Worm (Caenorhabditis elegans) whole organism, mixed stage, embryonic: ENCODE data around the gene K09F6.10.

ENCODE experiments used
- M03D4.4 ChIP-seq: sonication (generic microtip); optimal IDR thresholded peaks from 2 replicates; lab custom pipeline; 2017; ENCODE audit warnings: mild to moderate bottlenecking, missing genetic modification characterization, missing compliant biosample characterization
- bed-3 ChIP-seq: fragments of 200-800 bp; sonication (Bioruptor generic); optimal IDR thresholded peaks from 3 replicates; lab custom pipeline; 2018; ENCODE audit warnings: mild to moderate bottlenecking, missing genetic modification characterization, moderate library complexity, missing compliant biosample characterization
- blmp-1 ChIP-seq: fragments of 150-350 bp; optimal IDR thresholded peaks from 2 replicates; lab custom pipeline; 2014; ENCODE audit warnings: missing biosample characterization, missing genetic modification characterization
- ceh-43 ChIP-seq: fragments of 200-800 bp; sonication (Bioruptor generic); optimal IDR thresholded peaks from 2 replicates; lab custom pipeline; 2018; ENCODE audit warnings: mild to moderate bottlenecking, missing genetic modification characterization, moderate library complexity, missing compliant biosample characterization
- ces-1 ChIP-seq: fragments of 150-350 bp; optimal IDR thresholded peaks from 2 replicates; lab custom pipeline; 2014; ENCODE audit warnings: missing biosample characterization, missing genetic modification reagents, missing genetic modification characterization
- cnd-1 ChIP-seq: fragments of 200-800 bp; sonication (Bioruptor generic); optimal IDR thresholded peaks from 2 replicates; lab custom pipeline; 2018; ENCODE audit warnings: mild to moderate bottlenecking, missing genetic modification characterization, missing compliant biosample characterization
- drap-1 ChIP-seq: fragments of 200-800 bp; sonication (Bioruptor generic); optimal IDR thresholded peaks from 3 replicates; lab custom pipeline; 2018; ENCODE audit warnings: mild to moderate bottlenecking, missing genetic modification characterization, missing compliant biosample characterization
- elt-1 ChIP-seq: sonication (generic microtip); optimal IDR thresholded peaks from 2 replicates; lab custom pipeline; 2017; ENCODE audit warnings: missing genetic modification characterization, mild to moderate bottlenecking, missing compliant biosample characterization, antibody characterized with exemption, moderate library complexity, borderline replicate concordance; ENCODE audit not compliant: insufficient read depth
- elt-3 ChIP-seq: fragments of 150-350 bp; optimal IDR thresholded peaks from 2 replicates; lab custom pipeline; 2014; ENCODE audit warnings: missing biosample characterization, missing genetic modification characterization
- flh-1 ChIP-seq: fragments of 200-800 bp; sonication (Bioruptor generic); optimal IDR thresholded peaks from 2 replicates; lab custom pipeline; 2018; ENCODE audit warnings: mild to moderate bottlenecking, missing genetic modification characterization, moderate library complexity, missing compliant biosample characterization
- ham-2 ChIP-seq: fragments of 200-800 bp; sonication (Bioruptor generic); optimal IDR thresholded peaks from 2 replicates; lab custom pipeline; 2018; ENCODE audit warnings: mild to moderate bottlenecking, missing genetic modification characterization, missing compliant biosample characterization
- hlh-1 ChIP-seq: fragments of 150-350 bp; optimal IDR thresholded peaks from 2 replicates; lab custom pipeline; 2014; ENCODE audit warnings: missing biosample characterization, missing genetic modification reagents, missing genetic modification characterization
- lin-13 ChIP-seq: fragments of 150-350 bp; optimal IDR thresholded peaks from 2 replicates; lab custom pipeline; 2014; ENCODE audit warnings: missing biosample characterization, missing genetic modification characterization
- lin-32 ChIP-seq: fragments of 200-800 bp; sonication (Bioruptor generic); optimal IDR thresholded peaks from 2 replicates; lab custom pipeline; 2018; ENCODE audit warnings: mild to moderate bottlenecking, missing genetic modification characterization, missing compliant biosample characterization
- lsy-2 ChIP-seq: fragments of 150-350 bp; optimal IDR thresholded peaks from 2 replicates; lab custom pipeline; 2014; ENCODE audit warnings: missing biosample characterization, missing genetic modification characterization
- mab-5 ChIP-seq: fragments of 150-350 bp; optimal IDR thresholded peaks from 2 replicates; lab custom pipeline; 2014; ENCODE audit warnings: missing biosample characterization, missing genetic modification characterization
- mep-1 ChIP-seq: fragments of 150-350 bp; optimal IDR thresholded peaks from 2 replicates; lab custom pipeline; 2017; ENCODE audit warnings: missing biosample characterization, missing genetic modification reagents, missing genetic modification characterization, inconsistent platforms
- mls-2 ChIP-seq: sonication (generic microtip); optimal IDR thresholded peaks from 2 replicates; lab custom pipeline; 2016; ENCODE audit warnings: mild to moderate bottlenecking, missing genetic modification characterization, moderate library complexity, missing compliant biosample characterization
- nhr-12 ChIP-seq: fragments of 150-350 bp; optimal IDR thresholded peaks from 2 replicates; lab custom pipeline; 2014; ENCODE audit warnings: missing biosample characterization, missing genetic modification characterization
- nhr-28 ChIP-seq: fragments of 150-350 bp; optimal IDR thresholded peaks from 2 replicates; lab custom pipeline; 2014; ENCODE audit warnings: missing biosample characterization, missing genetic modification characterization
- nhr-76 ChIP-seq: sonication (generic microtip); optimal IDR thresholded peaks from 2 replicates; lab custom pipeline; 2017; ENCODE audit warnings: missing biosample characterization, missing genetic modification characterization
- pha-4 ChIP-seq: fragments of 150-350 bp; optimal IDR thresholded peaks from 2 replicates; lab custom pipeline; 2018; ENCODE audit warnings: missing biosample characterization, missing genetic modification reagents, missing genetic modification characterization
- sem-2 ChIP-seq: fragments of 200-800 bp; sonication (Bioruptor generic); optimal IDR thresholded peaks from 2 replicates; lab custom pipeline; 2018; ENCODE audit warnings: mild to moderate bottlenecking, missing genetic modification characterization, missing compliant biosample characterization
- snpc-4 ChIP-seq: fragments of 150-350 bp; optimal IDR thresholded peaks from 2 replicates; lab custom pipeline; 2014; ENCODE audit warnings: missing biosample characterization, missing genetic modification characterization
- sptf-1 ChIP-seq: sonication (generic microtip); optimal IDR thresholded peaks from 2 replicates; lab custom pipeline; 2017; ENCODE audit warnings: mild to moderate bottlenecking, missing genetic modification characterization, moderate library complexity, missing compliant biosample characterization
- tbx-8 ChIP-seq: fragments of 200-800 bp; sonication (Bioruptor generic); optimal IDR thresholded peaks from 2 replicates; lab custom pipeline; 2018; ENCODE audit warnings: mild to moderate bottlenecking, missing genetic modification characterization, moderate library complexity, missing compliant biosample characterization
- unc-120 ChIP-seq: sonication (generic microtip); optimal IDR thresholded peaks from 2 replicates; lab custom pipeline; 2017; ENCODE audit warnings: missing genetic modification characterization, missing compliant biosample characterization; ENCODE audit not compliant: poor library complexity, severe bottlenecking
- unc-39 ChIP-seq: fragments of 150-350 bp; optimal IDR thresholded peaks from 2 replicates; lab custom pipeline; 2014; ENCODE audit warnings: missing biosample characterization, missing genetic modification characterization
- unc-62 ChIP-seq: fragments of 150-350 bp; optimal IDR thresholded peaks from 2 replicates; lab custom pipeline; 2014; ENCODE audit warnings: missing biosample characterization, missing genetic modification reagents, missing genetic modification characterization
- zip-8 ChIP-seq: fragments of 150-350 bp; optimal IDR thresholded peaks from 2 replicates; lab custom pipeline; 2014; ENCODE audit warnings: missing biosample characterization, missing genetic modification characterization
- ztf-11 ChIP-seq: fragments of 150-350 bp; optimal IDR thresholded peaks from 2 replicates; lab custom pipeline; 2014; ENCODE audit warnings: missing biosample characterization, missing genetic modification characterization

K09F6.10 gene

DNA sequence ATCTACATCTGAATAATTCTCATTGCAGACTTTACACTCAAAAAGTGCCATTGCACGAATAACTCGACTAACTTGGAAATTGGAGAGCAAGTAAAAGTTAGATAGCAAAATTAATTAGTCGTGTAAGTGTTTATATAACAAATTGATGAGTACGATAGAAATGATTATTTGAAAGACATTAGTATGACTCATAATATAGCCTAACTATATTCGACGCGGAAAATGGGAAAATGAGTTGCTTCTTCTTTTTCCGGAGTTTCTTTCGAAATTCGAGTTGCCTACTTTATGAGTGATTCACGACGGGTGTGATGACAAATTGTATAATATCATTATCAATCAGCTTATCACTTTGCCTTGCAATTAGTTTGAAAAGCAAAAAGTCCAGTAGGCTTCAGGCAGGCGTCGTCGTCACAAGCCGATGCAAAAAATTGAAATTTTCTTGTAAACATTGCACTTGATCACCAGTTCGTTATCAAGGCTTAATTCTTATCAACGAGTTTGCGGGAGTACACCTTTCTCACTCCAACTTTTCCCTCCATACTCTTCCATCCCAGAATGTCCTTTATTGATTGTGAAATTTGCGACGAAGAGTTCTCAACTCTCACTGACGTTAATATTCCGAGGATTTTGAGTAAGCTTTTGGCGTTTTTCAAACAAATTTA is 34.3 kb upstream of the K09F6.10 start, which contains the start of the genes ZK1240.6 and ZK1240.2:
ZK1240.6 (minus strand) TSS at position 51 of the 662 bp plus-strand sequence.
ZK1240.2 (plus strand) TSS at position 520 of the 662 bp plus-strand sequence.
- TF ChIP-seq hlh-1 (tag; lab: Kevin White, UChicago) (no peak), cnd-1 (tag; lab: Kevin White, UChicago) (no peak), unc-39 (tag; lab: Kevin White, UChicago) (no peak), mls-2 (tag; lab: Kevin White, UChicago) (no peak), pha-4 (no peak)

- TF ChIP-seq mab-5 (tag; lab: Kevin White, UChicago) (no peak), sem-2 (no peak), cnd-1 (tag; lab: Kevin White, UChicago) (no peak), unc-120 (no peak), lin-13 (tag; lab: Kevin White, UChicago) (no peak), bed-3 (GFP tag; lab: Kevin White, UChicago) (no peak), ham-2 (GFP tag; lab: Kevin White, UChicago) (no peak), M03D4.4 (tag; lab: Kevin White, UChicago) (no peak), elt-3 (tag; lab: Kevin White, UChicago) (no peak), tbx-8 (GFP tag; lab: Kevin White, UChicago) (no peak), ceh-43 (GFP tag; lab: Kevin White, UChicago) (no peak), ztf-11 (tag; lab: Kevin White, UChicago) (no peak)
These were observed 31.4 kb upstream of the K09F6.10 start, which contains the start of gene ZK1240.3 for ce11 chrII:2320097-2320496. TSS of gene ZK1240.3 (plus strand) at chrII:2320334.

DNA sequence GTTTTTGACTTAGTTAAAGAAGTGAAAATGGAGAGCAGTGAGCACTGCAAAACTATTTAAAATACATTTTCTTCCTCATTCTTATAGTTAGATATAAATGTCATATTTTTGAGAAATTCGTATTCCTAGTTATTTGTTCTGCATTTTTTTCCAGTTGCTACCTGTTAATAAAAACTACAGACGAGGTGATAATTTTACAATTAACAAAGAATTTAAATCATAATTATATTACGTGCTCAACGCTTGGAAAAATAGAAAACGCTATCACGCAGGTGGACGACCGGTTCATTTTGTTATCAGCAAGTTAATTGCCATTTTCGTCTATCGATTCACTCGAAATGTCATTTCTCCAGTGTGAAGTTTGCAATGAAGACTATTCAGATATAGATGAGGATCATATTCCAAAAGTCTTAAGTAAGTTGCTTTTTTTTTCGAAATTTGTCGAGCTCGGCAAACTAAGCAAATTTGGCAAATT is 29.2 kb upstream of the K09F6.10 start, which contains the start of the genes ZK1240.5 and ZK1240.9:
ZK1240.5 (minus strand) TSS at position 51 of the 475 bp plus-strand sequence.
ZK1240.9 (plus strand) TSS at position 307 of the 475 bp plus-strand sequence.
- TF ChIP-seq drap-1 (no peak), elt-3 (tag; lab: Kevin White, UChicago) (no peak), sem-2 (no peak), nhr-12 (no peak), nhr-76 (tag; lab: Kevin White, UChicago) (no peak), zip-8 (tag; lab: Kevin White, UChicago) (no peak), lin-32 (GFP tag; lab: Kevin White, UChicago) (no peak), bed-3 (GFP tag; lab: Kevin White, UChicago) (no peak), unc-120 (no peak), sptf-1 (tag; lab: Kevin White, UChicago) (no peak), lin-13 (tag; lab: Kevin White, UChicago) (no peak), unc-62 (GFP tag; lab: Kevin White, UChicago) (no peak), snpc-4 (tag; lab: Kevin White, UChicago) (no peak), ces-1 (no peak), ceh-43 (GFP tag; lab: Kevin White, UChicago) (no peak), mep-1 (no peak), nhr-28 (no peak), blmp-1 (tag; lab: Kevin White, UChicago) (no peak)

DNA sequence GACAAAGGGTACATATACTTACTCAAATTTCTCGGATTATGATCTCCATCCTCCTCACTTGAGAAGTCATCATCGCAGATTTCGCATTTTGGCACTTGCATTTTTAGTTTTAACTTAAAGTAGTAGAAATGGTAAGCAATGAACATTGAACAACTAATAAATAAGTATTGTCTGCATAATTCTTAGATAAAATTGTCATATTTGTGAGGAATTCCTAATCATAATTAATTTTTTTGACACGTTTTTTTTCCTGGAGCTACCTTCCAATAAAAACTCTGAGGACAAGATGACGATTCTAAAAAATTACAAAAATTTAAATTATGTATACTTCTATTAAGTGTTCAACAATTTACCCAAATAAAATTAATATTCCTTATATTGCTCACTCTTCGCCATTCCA is 24.1 kb upstream of the K09F6.10 start, which contains the start of the genes trim-21 and B0281.1:
trim-21 (minus strand) TSS at position 101 of the 400 bp plus-strand sequence.
B0281.1 (plus strand) TSS at position 321 of the 400 bp plus-strand sequence.
- TF ChIP-seq hlh-1 (tag; lab: Kevin White, UChicago) (no peak), mab-5 (tag; lab: Kevin White, UChicago) (no peak), ces-1 (no peak), bed-3 (GFP tag; lab: Kevin White, UChicago) (no peak), lsy-2 (tag; lab: Kevin White, UChicago) (no peak), flh-1 (GFP tag; lab: Kevin White, UChicago) (no peak), elt-1 (tag; lab: Kevin White, UChicago) (no peak), M03D4.4 (tag; lab: Kevin White, UChicago) (no peak), ceh-43 (GFP tag; lab: Kevin White, UChicago) (no peak), unc-62 (GFP tag; lab: Kevin White, UChicago) (no peak), lin-13 (tag; lab: Kevin White, UChicago) (no peak), unc-39 (tag; lab: Kevin White, UChicago) (no peak), sptf-1 (tag; lab: Kevin White, UChicago) (no peak), mep-1 (no peak), sem-2 (no peak), snpc-4 (tag; lab: Kevin White, UChicago) (no peak), ham-2 (GFP tag; lab: Kevin White, UChicago) (no peak), mls-2 (tag; lab: Kevin White, UChicago) (no peak), tbx-8 (GFP tag; lab: Kevin White, UChicago) (no peak)
- TF ChIP-seq, all 35 proteins: peak for 0
